Worm (Caenorhabditis elegans): ENCODE measurements around the gene Y65A5A.1.

ce11 chrIV:16431929-16432328 is 32.3 kb upstream of the Y65A5A.1 start, which contains the start of gene dlc-3:
- TF ChIP-seq klf-2 (GFP tag; conservative IDR thresholded peaks at IDR 0.05): no peak
- TF ChIP-seq tab-1 (GFP tag; IDR thresholded peaks at IDR 0.05): no peak
- TF ChIP-seq ztf-23 (GFP tag; IDR thresholded peaks at IDR 0.05): no peak
- no peak for TF ChIP-seq ref-1 (GFP tag; conservative IDR thresholded peaks at IDR 0.05)
- TF ChIP-seq flt-1 (GFP tag; IDR thresholded peaks at IDR 0.05): no peak
- TF ChIP-seq T22C8.4 (GFP tag; IDR thresholded peaks at IDR 0.05): no peak
- no peak for TF ChIP-seq med-1 (GFP tag; optimal IDR thresholded peaks at IDR 0.05; ENCODE audit: insufficient read depth)
- no peak for TF ChIP-seq ztf-29 (GFP tag; IDR thresholded peaks at IDR 0.05)
- no peak for TF ChIP-seq cog-1 (tag; optimal IDR thresholded peaks at IDR 0.05)
